Worm (Caenorhabditis elegans) whole organism, L4 larva: Measurements from ENCODE around the gene nop-1.
A peak's percentile ranks its signal among the peaks of the same experiment; 100 is the strongest.

Source experiments
- F10B5.3 ChIP-seq: sonication (generic microtip); optimal IDR thresholded peaks from 2 replicates; lab custom pipeline; 2016; ENCODE audit warnings: mild to moderate bottlenecking, missing genetic modification characterization, missing compliant biosample characterization
- F26F4.8 ChIP-seq: fragments of 200-800 bp; sonication (Bioruptor generic); conservative IDR thresholded peaks from 2 replicates; pipeline ENCODE4 v1.3.6; 2022; ENCODE audit warnings: missing genetic modification characterization, missing compliant biosample characterization
- R02D3.7 ChIP-seq: fragments of 150-350 bp; sonication (generic microtip); optimal IDR thresholded peaks from 3 replicates; lab custom pipeline; 2014; ENCODE audit warnings: missing biosample characterization, missing genetic modification characterization
- T26A8.4 ChIP-seq: fragments of 200-800 bp; sonication (Bioruptor generic); IDR thresholded peaks from 2 replicates; pipeline ENCODE4 v1.3.6; 2022; ENCODE audit warnings: missing genetic modification characterization, missing compliant biosample characterization
- Y105C5A.15 ChIP-seq: fragments of 200-800 bp; sonication (Bioruptor generic); IDR thresholded peaks from 2 replicates; pipeline ENCODE4 v1.3.6; 2022; ENCODE audit warnings: missing genetic modification characterization, missing compliant biosample characterization
- ZK546.5 ChIP-seq, 2 experiments: sonication (generic microtip); optimal IDR thresholded peaks; 2 replicates each; lab custom pipeline; 2017; ENCODE audit warnings: missing biosample characterization in 2 of 2, missing genetic modification characterization in 2 of 2
- aha-1 ChIP-seq: fragments of 150-350 bp; peaks from one replicate; lab custom pipeline; 2014; ENCODE audit warnings: missing biosample characterization, missing genetic modification characterization
- ama-1 ChIP-seq: fragments of 150-350 bp; optimal IDR thresholded peaks from 2 replicates; lab custom pipeline; 2014; ENCODE audit warnings: inconsistent platforms, mixed read lengths
- attf-4 ChIP-seq: sonication (generic microtip); optimal IDR thresholded peaks from 3 replicates; lab custom pipeline; 2017; ENCODE audit warnings: missing biosample characterization, missing genetic modification characterization
- ceh-62 ChIP-seq: sonication (generic microtip); optimal IDR thresholded peaks from 2 replicates; lab custom pipeline; 2017; ENCODE audit warnings: missing biosample characterization, missing genetic modification characterization
- ceh-82 ChIP-seq: sonication (generic microtip); optimal IDR thresholded peaks from 2 replicates; lab custom pipeline; 2017; ENCODE audit warnings: missing biosample characterization, missing genetic modification characterization
- cey-2 ChIP-seq: sonication (generic microtip); optimal IDR thresholded peaks from 3 replicates; lab custom pipeline; 2017; ENCODE audit warnings: missing genetic modification characterization, mild to moderate bottlenecking, missing compliant biosample characterization, antibody characterized with exemption, borderline replicate concordance; ENCODE audit not compliant: insufficient read depth
- daf-16 ChIP-seq, 3 experiments: sonication (generic microtip); optimal IDR thresholded peaks; 2 replicates each; lab custom pipeline; 2016 to 2017; ENCODE audit warnings: missing genetic modification characterization in 3 of 3, missing genetic modification reagents in 3 of 3, mild to moderate bottlenecking in 2 of 3, missing compliant biosample characterization in 2 of 3, missing biosample characterization in 1 of 3, moderate library complexity in 1 of 3
- daf-8 ChIP-seq: fragments of 200-800 bp; sonication (Bioruptor generic); IDR thresholded peaks from 2 replicates; pipeline ENCODE4 v1.3.6; 2022; ENCODE audit warnings: missing genetic modification characterization, missing compliant biosample characterization
- dmd-8 ChIP-seq: fragments of 200-800 bp; sonication (Bioruptor generic); IDR thresholded peaks from 2 replicates; pipeline ENCODE4 v1.3.6; 2022; ENCODE audit warnings: missing genetic modification characterization, missing compliant biosample characterization
- dpl-1 ChIP-seq: fragments of 150-350 bp; optimal IDR thresholded peaks from 2 replicates; lab custom pipeline; 2014; ENCODE audit warnings: missing biosample characterization, missing genetic modification reagents, missing genetic modification characterization
- duxl-1 ChIP-seq: sonication (generic microtip); optimal IDR thresholded peaks from 2 replicates; lab custom pipeline; 2016; ENCODE audit warnings: mild to moderate bottlenecking, missing genetic modification characterization, moderate library complexity, missing compliant biosample characterization; ENCODE audit not compliant: poor library complexity
- egl-43 ChIP-seq: fragments of 200-800 bp; sonication (Bioruptor generic); IDR thresholded peaks from 2 replicates; pipeline ENCODE4 v1.3.6; 2022; ENCODE audit warnings: missing genetic modification reagents, missing genetic modification characterization, missing compliant biosample characterization
- gei-8 ChIP-seq: fragments of 200-800 bp; sonication (Bioruptor generic); optimal IDR thresholded peaks from 2 replicates; lab custom pipeline; 2018; ENCODE audit warnings: mild to moderate bottlenecking, missing genetic modification characterization, missing compliant biosample characterization
- hlh-11 ChIP-seq: fragments of 200-800 bp; sonication (Bioruptor generic); optimal IDR thresholded peaks from 2 replicates; lab custom pipeline; 2018; ENCODE audit warnings: mild to moderate bottlenecking, missing genetic modification characterization, missing compliant biosample characterization
- hlh-30 ChIP-seq: sonication (generic microtip); optimal IDR thresholded peaks from 2 replicates; lab custom pipeline; 2017; ENCODE audit warnings: antibody characterized with exemption, mild to moderate bottlenecking, missing genetic modification characterization, missing compliant biosample characterization; ENCODE audit not compliant: insufficient read depth
- hmg-1.1 ChIP-seq: fragments of 200-800 bp; sonication (Bioruptor generic); IDR thresholded peaks from 2 replicates; pipeline ENCODE4 v1.3.6; 2022; ENCODE audit warnings: missing genetic modification reagents, missing genetic modification characterization, missing compliant biosample characterization
- lim-7 ChIP-seq: fragments of 200-800 bp; sonication (Bioruptor generic); IDR thresholded peaks from 2 replicates; pipeline ENCODE4 v1.3.6; 2022; ENCODE audit warnings: missing genetic modification characterization, missing compliant biosample characterization
- lin-13 ChIP-seq: fragments of 150-350 bp; optimal IDR thresholded peaks from 2 replicates; lab custom pipeline; 2014; ENCODE audit warnings: missing biosample characterization, missing genetic modification reagents, missing genetic modification characterization
- lin-29 ChIP-seq: fragments of 200-800 bp; sonication (Bioruptor generic); IDR thresholded peaks from 2 replicates; pipeline ENCODE4 v1.3.6; 2022; ENCODE audit warnings: missing genetic modification reagents, missing genetic modification characterization, missing compliant biosample characterization
- lin-39 ChIP-seq: fragments of 150-350 bp; optimal IDR thresholded peaks from 2 replicates; lab custom pipeline; 2014; ENCODE audit warnings: missing biosample characterization, missing genetic modification reagents, missing genetic modification characterization
- madf-5 ChIP-seq, 2 experiments: fragments of 200-800 bp; sonication (Bioruptor generic); IDR thresholded peaks; 2 replicates each; pipeline ENCODE4 v1.3.6; 2022; ENCODE audit warnings: missing compliant biosample characterization in 2 of 2, missing genetic modification characterization in 2 of 2
- mdl-1 ChIP-seq, 2 experiments: fragments of 150-350 bp in 1 of 2; sonication (generic microtip) in 1 of 2; optimal IDR thresholded peaks; 2 replicates each; lab custom pipeline; 2014 to 2017; ENCODE audit warnings: missing biosample characterization in 2 of 2, missing genetic modification characterization in 2 of 2
- mep-1 ChIP-seq: fragments of 150-350 bp; sonication (generic microtip); optimal IDR thresholded peaks from 3 replicates; lab custom pipeline; 2014; ENCODE audit warnings: missing biosample characterization, missing genetic modification characterization
- nhr-10 ChIP-seq: fragments of 150-350 bp; optimal IDR thresholded peaks from 2 replicates; lab custom pipeline; 2014; ENCODE audit warnings: missing biosample characterization, missing genetic modification characterization
- nhr-102 ChIP-seq: sonication (generic microtip); optimal IDR thresholded peaks from 2 replicates; lab custom pipeline; 2016; ENCODE audit warnings: mild to moderate bottlenecking, missing genetic modification characterization, moderate library complexity, missing compliant biosample characterization
- nhr-237 ChIP-seq: sonication (generic microtip); optimal IDR thresholded peaks from 2 replicates; lab custom pipeline; 2017; ENCODE audit warnings: missing biosample characterization, missing genetic modification characterization
- nhr-25 ChIP-seq: sonication (generic microtip); optimal IDR thresholded peaks from 2 replicates; lab custom pipeline; 2017; ENCODE audit warnings: missing genetic modification characterization, mild to moderate bottlenecking, missing compliant biosample characterization, antibody characterized with exemption, moderate library complexity, borderline replicate concordance; ENCODE audit not compliant: insufficient read depth
- nhr-41 ChIP-seq: fragments of 200-800 bp; sonication (Bioruptor generic); IDR thresholded peaks from 2 replicates; pipeline ENCODE4 v1.3.6; 2022; ENCODE audit warnings: missing genetic modification reagents, missing genetic modification characterization, missing compliant biosample characterization
- nhr-42 ChIP-seq: fragments of 200-800 bp; sonication (Bioruptor generic); IDR thresholded peaks from 2 replicates; pipeline ENCODE4 v1.3.6; 2022; ENCODE audit warnings: missing genetic modification characterization, missing compliant biosample characterization
- nhr-6 ChIP-seq: fragments of 150-350 bp; optimal IDR thresholded peaks from 2 replicates; lab custom pipeline; 2014; ENCODE audit warnings: missing biosample characterization, missing genetic modification characterization
- nhr-77 ChIP-seq: fragments of 150-350 bp; optimal IDR thresholded peaks from 2 replicates; lab custom pipeline; 2014; ENCODE audit warnings: missing biosample characterization, missing genetic modification characterization
- pqm-1 ChIP-seq: sonication (generic microtip); optimal IDR thresholded peaks from 2 replicates; lab custom pipeline; 2017; ENCODE audit warnings: missing biosample characterization, missing genetic modification characterization
- rbr-2 ChIP-seq: sonication (generic microtip); optimal IDR thresholded peaks from 2 replicates; lab custom pipeline; 2016; ENCODE audit warnings: missing genotype, missing genetic modification characterization, missing compliant biosample characterization
- sdz-12 ChIP-seq: fragments of 200-800 bp; sonication (Bioruptor generic); optimal IDR thresholded peaks from 2 replicates; lab custom pipeline; 2018; ENCODE audit warnings: mild to moderate bottlenecking, missing genetic modification characterization, missing compliant biosample characterization
- set-16 ChIP-seq: fragments of 200-800 bp; sonication (Bioruptor generic); IDR thresholded peaks from 2 replicates; pipeline ENCODE4 v1.3.6; 2022; ENCODE audit warnings: missing genetic modification reagents, missing genetic modification characterization, missing compliant biosample characterization
- snpc-1.2 ChIP-seq: fragments of 200-800 bp; sonication (Bioruptor generic); IDR thresholded peaks from 2 replicates; pipeline ENCODE4 v1.3.6; 2022; ENCODE audit warnings: missing genetic modification reagents, missing genetic modification characterization, missing compliant biosample characterization
- snpc-4 ChIP-seq: fragments of 150-350 bp; optimal IDR thresholded peaks from 2 replicates; lab custom pipeline; 2014; ENCODE audit warnings: missing biosample characterization, missing genetic modification characterization
- spr-1 ChIP-seq: sonication (generic microtip); optimal IDR thresholded peaks from 2 replicates; lab custom pipeline; 2016; ENCODE audit warnings: mild to moderate bottlenecking, missing genetic modification characterization, missing compliant biosample characterization
- tra-1 ChIP-seq: fragments of 200-800 bp; sonication (Bioruptor generic); IDR thresholded peaks from 2 replicates; pipeline ENCODE4 v1.3.6; 2022; ENCODE audit warnings: missing genetic modification reagents, missing genetic modification characterization, missing compliant biosample characterization
- unc-130 ChIP-seq: sonication (generic microtip); optimal IDR thresholded peaks from 2 replicates; lab custom pipeline; 2016; ENCODE audit warnings: missing genetic modification reagents, missing genetic modification characterization, missing compliant biosample characterization
- unc-39 ChIP-seq: sonication (generic microtip); optimal IDR thresholded peaks from 2 replicates; lab custom pipeline; 2017; ENCODE audit warnings: missing biosample characterization, missing genetic modification characterization
- unc-62 ChIP-seq, 3 experiments: fragments of 150-350 bp in 1 of 3; sonication (generic microtip); optimal IDR thresholded peaks in 2 of 3; peaks in 1 of 3; 1 replicate in 1 of 3; 2 replicates in 2 of 3; lab custom pipeline; 2014 to 2017; ENCODE audit warnings: missing biosample characterization in 3 of 3, missing genetic modification characterization in 3 of 3, missing genetic modification reagents in 3 of 3, missing genotype in 1 of 3
- zfp-2 ChIP-seq: sonication (generic microtip); optimal IDR thresholded peaks from 2 replicates; lab custom pipeline; 2016; ENCODE audit warnings: mild to moderate bottlenecking, missing genetic modification characterization, missing compliant biosample characterization
- zip-11 ChIP-seq: fragments of 200-800 bp; sonication (Bioruptor generic); IDR thresholded peaks from 2 replicates; pipeline ENCODE4 v1.3.6; 2022; ENCODE audit warnings: missing genetic modification characterization, missing compliant biosample characterization

Gene nop-1

DNA sequence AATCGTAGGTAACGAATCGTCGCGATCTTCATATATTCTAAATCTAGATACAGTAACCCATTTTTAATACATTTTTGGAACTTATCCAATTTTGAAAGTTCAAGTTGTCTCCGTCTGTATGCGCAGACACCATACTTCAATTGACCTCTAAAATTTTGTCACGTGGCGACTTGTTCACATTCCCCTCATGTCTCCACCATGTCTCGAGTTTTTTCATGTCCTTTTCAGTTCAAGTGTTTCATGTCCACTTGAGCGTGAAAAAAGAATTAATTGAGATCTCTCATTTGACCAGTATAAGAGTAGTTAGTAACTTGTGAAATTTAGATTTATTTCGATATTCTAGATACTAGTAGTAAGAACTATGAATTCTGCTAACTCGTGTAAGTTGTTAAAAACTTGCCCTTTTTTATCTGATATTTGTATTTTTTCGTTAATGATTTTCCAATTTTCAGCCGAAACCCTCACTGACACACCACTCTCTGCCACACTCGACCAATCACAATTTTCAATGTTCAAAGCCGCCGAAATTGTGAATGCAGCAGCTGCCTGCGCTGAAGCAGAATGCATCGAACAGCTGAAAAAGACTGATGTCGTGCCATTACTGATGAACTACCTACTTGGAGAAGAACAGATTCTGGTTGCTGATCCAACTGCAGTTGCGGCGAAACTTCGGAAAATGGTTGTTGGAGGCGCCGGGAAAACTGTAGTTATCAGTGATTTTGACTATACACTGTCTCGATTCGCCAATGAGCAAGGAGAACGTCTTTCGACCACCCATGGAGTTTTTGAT, 6.7 kb upstream of the nop-1 start:
- TF ChIP-seq zip-11 (GFP tag; lab: Robert Waterston, UW) (no peak), aha-1 (peak; percentile 15), F10B5.3 (no peak), hmg-1.1 (GFP tag; lab: Robert Waterston, UW) (no peak), rbr-2 (tag; lab: Kevin White, UChicago) (no peak), zfp-2 (tag; lab: Kevin White, UChicago) (no peak), lin-29 (GFP tag; lab: Robert Waterston, UW) (no peak), dmd-8 (GFP tag; lab: Robert Waterston, UW) (no peak), nhr-237 (no peak), nhr-77 (no peak), hlh-30 (peak; percentile 88), nhr-25 (tag; lab: Kevin White, UChicago) (peak; percentile 12), duxl-1 (tag; lab: Kevin White, UChicago) (no peak), nhr-102 (tag; lab: Kevin White, UChicago) (no peak), gei-8 (GFP tag; lab: Kevin White, UChicago) (no peak), cey-2 (tag; lab: Kevin White, UChicago) (no peak), egl-43 (GFP tag; lab: Robert Waterston, UW) (no peak), unc-130 (no peak), F26F4.8 (GFP tag; lab: Robert Waterston, UW) (no peak), unc-39 (tag; lab: Kevin White, UChicago) (no peak), nhr-42 (GFP tag; lab: Robert Waterston, UW) (peak; percentile 28; the same call in 1 of the 2 replicates), snpc-4 (tag; lab: Kevin White, UChicago) (no peak), tra-1 (no peak), pqm-1 (tag; lab: Kevin White, UChicago) (no peak), ceh-82 (no peak), ceh-62 (no peak), attf-4 (no peak), hlh-11 (tag; lab: Kevin White, UChicago) (no peak), sdz-12 (GFP tag; lab: Kevin White, UChicago) (no peak), mep-1 (peak; percentile 15), daf-8 (GFP tag; lab: Robert Waterston, UW) (no peak), lim-7 (GFP tag; lab: Robert Waterston, UW) (0 out of 2 replicates have a peak, but pooled peaks have one; percentile 31), daf-16 (GFP tag; optimal IDR thresholded peaks at IDR 0.05; lab: Kevin White, UChicago) (no peak), daf-16 (tag; optimal IDR thresholded peaks at IDR 0.05; lab: Kevin White, UChicago) (no peak), set-16 (GFP tag; lab: Robert Waterston, UW) (no peak), R02D3.7 (tag; lab: Kevin White, UChicago) (no peak), nhr-10 (tag; lab: Kevin White, UChicago) (peak; percentile 25), T26A8.4 (GFP tag; lab: Robert Waterston, UW) (no peak), nhr-6 (tag; lab: Kevin White, UChicago) (no peak), dpl-1 (GFP tag; lab: Kevin White, UChicago) (no peak), mdl-1 (tag; optimal IDR thresholded peaks at IDR 0.05; lab: Kevin White, UChicago) (peak in 1 of 2 experiments; percentile 42), snpc-1.2 (GFP tag; lab: Robert Waterston, UW) (no peak), nhr-41 (GFP tag; lab: Robert Waterston, UW) (no peak), spr-1 (no peak), madf-5 (GFP tag; IDR thresholded peaks at IDR 0.05; lab: Robert Waterston, UW) (no peak), unc-62 (GFP tag; optimal IDR thresholded peaks at IDR 0.05 in 1 of 2; lab: Kevin White, UChicago) (peak in 1 of 2 experiments; percentile 68), unc-62 (tag; optimal IDR thresholded peaks at IDR 0.05; lab: Kevin White, UChicago) (no peak), lin-13 (GFP tag; lab: Kevin White, UChicago) (no peak), ZK546.5 (tag; optimal IDR thresholded peaks at IDR 0.05; lab: Kevin White, UChicago) (no peak), ama-1 (lab: Kevin White, UChicago) (no peak), Y105C5A.15 (GFP tag; lab: Robert Waterston, UW) (0 out of 2 replicates have a peak, but pooled peaks have one; percentile 7), lin-39 (tag; lab: Kevin White, UChicago) (no peak)
